Fruit fly (Drosophila melanogaster) whole organism, adult: Measurements from ENCODE around the gene CG17917.

Experiments used
- CG11617 ChIP-seq: fragments of 200-800 bp; sonication (Bioruptor generic); optimal IDR thresholded peaks from 2 replicates; lab custom pipeline; 2017; ENCODE audit warnings: mild to moderate bottlenecking, missing biosample characterization, missing genetic modification reagents, missing genetic modification characterization
- CG1620 ChIP-seq: fragments of 200-800 bp; sonication (Bioruptor generic); optimal IDR thresholded peaks from 2 replicates; lab custom pipeline; 2016; ENCODE audit warnings: missing biosample characterization, missing genetic modification characterization
- CG33017 ChIP-seq: fragments of 200-800 bp; sonication (Bioruptor generic); optimal IDR thresholded peaks from 2 replicates; lab custom pipeline; 2018; ENCODE audit warnings: missing biosample characterization, mild to moderate bottlenecking, missing genetic modification characterization, moderate library complexity
- CG5204 ChIP-seq: fragments of 200-800 bp; sonication (Bioruptor generic); optimal IDR thresholded peaks from 2 replicates; lab custom pipeline; 2016; ENCODE audit warnings: missing biosample characterization, missing genetic modification characterization
- CG7101 ChIP-seq: fragments of 200-800 bp; sonication (Bioruptor generic); optimal IDR thresholded peaks from 2 replicates; lab custom pipeline; 2018; ENCODE audit warnings: missing biosample characterization, mild to moderate bottlenecking, missing genetic modification characterization, moderate library complexity
- Clk ChIP-seq: fragments of 200-800 bp; sonication (Bioruptor generic); optimal IDR thresholded peaks from 2 replicates; lab custom pipeline; 2017; ENCODE audit warnings: missing biosample characterization, missing genetic modification characterization
- cic ChIP-seq: fragments of 200-800 bp; sonication (Bioruptor generic); optimal IDR thresholded peaks from 2 replicates; lab custom pipeline; 2017; ENCODE audit warnings: missing biosample characterization, mild to moderate bottlenecking, missing genetic modification characterization, moderate library complexity
- cnc ChIP-seq, 2 experiments: fragments of >200 bp; optimal IDR thresholded peaks; 2 replicates each; lab custom pipeline; 2017
- kay ChIP-seq: fragments of 200-800 bp; sonication (Bioruptor generic); peaks from one replicate; lab custom pipeline; 2016; ENCODE audit warnings: missing biosample characterization, missing genetic modification characterization, borderline replicate concordance
- pad ChIP-seq: fragments of 200-800 bp; sonication (Bioruptor generic); optimal IDR thresholded peaks from 3 replicates; lab custom pipeline; 2017; ENCODE audit warnings: missing biosample characterization, missing genetic modification characterization, mild to moderate bottlenecking, moderate library complexity, missing genetic modification reagents
- tj ChIP-seq: fragments of 200-800 bp; sonication (Bioruptor generic); optimal IDR thresholded peaks from 3 replicates; lab custom pipeline; 2017; ENCODE audit warnings: missing biosample characterization, mild to moderate bottlenecking, missing genetic modification characterization, moderate library complexity
- toe ChIP-seq: fragments of 200-800 bp; sonication (Bioruptor generic); optimal IDR thresholded peaks from 2 replicates; lab custom pipeline; 2016; ENCODE audit warnings: missing biosample characterization, missing genetic modification characterization

- TF ChIP-seq Clk (no peak), CG33017 (tag; lab: Kevin White, UChicago) (no peak), kay (GFP tag; lab: Kevin White, UChicago) (no peak), tj (no peak), CG7101 (tag; lab: Kevin White, UChicago) (no peak), CG1620 (GFP tag; lab: Kevin White, UChicago) (no peak), pad (GFP tag; lab: Kevin White, UChicago) (no peak), CG5204 (GFP tag; lab: Kevin White, UChicago) (no peak), toe (GFP tag; lab: Kevin White, UChicago) (no peak), CG11617 (GFP tag; lab: Kevin White, UChicago) (no peak), cic (no peak), cnc (optimal IDR thresholded peaks at IDR 0.05; lab: Kevin White, UChicago) (no peak)
Measured at dm6 chr3R:6304947-6305346, 36.8 kb upstream of the CG17917 start, which contains the start of gene Osi16.
